Worm (Caenorhabditis elegans): ENCODE results near the gene cal-8.

The cal-8 gene

ce11 chrII:5460911-5461310 lies 20.9 kb downstream of the cal-8 start:
- peak; percentile 30; the same call in 1 of the 2 replicates for TF ChIP-seq hmg-1.1 (GFP tag; IDR thresholded peaks at IDR 0.05)
- peak; percentile 6 for TF ChIP-seq aha-1 (tag)
- peak; percentile 38 for TF ChIP-seq dve-1 (tag; optimal IDR thresholded peaks at IDR 0.05; ENCODE audit: insufficient read depth)
- TF ChIP-seq duxl-1 (tag; optimal IDR thresholded peaks at IDR 0.05; ENCODE audit: poor library complexity), result no peak
- TF ChIP-seq hlh-30 (tag; optimal IDR thresholded peaks at IDR 0.05; ENCODE audit: insufficient read depth), result peak; percentile 14
- TF ChIP-seq hlh-11 (tag; optimal IDR thresholded peaks at IDR 0.05), result peak; percentile 64
- TF ChIP-seq unc-62 (GFP tag; optimal IDR thresholded peaks at IDR 0.05 in 1 of 2), result peak in 1 of 2 experiments; percentile 75
- no peak for TF ChIP-seq unc-62 (tag; optimal IDR thresholded peaks at IDR 0.05)
- no peak for TF ChIP-seq dpl-1 (GFP tag; optimal IDR thresholded peaks at IDR 0.05)
- peak; percentile 29 for TF ChIP-seq mep-1 (tag; optimal IDR thresholded peaks at IDR 0.05)
- TF ChIP-seq daf-12 (tag; optimal IDR thresholded peaks at IDR 0.05), result no peak
- no peak for TF ChIP-seq ceh-28 (tag; optimal IDR thresholded peaks at IDR 0.05)
- no peak for TF ChIP-seq sdz-12 (GFP tag; optimal IDR thresholded peaks at IDR 0.05)
- no peak for TF ChIP-seq ceh-82 (tag; optimal IDR thresholded peaks at IDR 0.05)
- TF ChIP-seq daf-16 (GFP tag; optimal IDR thresholded peaks at IDR 0.05), result no peak
- TF ChIP-seq daf-16 (tag; optimal IDR thresholded peaks at IDR 0.05), result peak; percentile 58
- no peak for TF ChIP-seq pha-4 (GFP tag; IDR thresholded peaks at IDR 0.05)
- TF ChIP-seq pha-4 (tag; optimal IDR thresholded peaks at IDR 0.05), result peak; percentile 20
- TF ChIP-seq mes-2 (tag; optimal IDR thresholded peaks at IDR 0.05; ENCODE audit: poor library complexity, severe bottlenecking), result peak; percentile 45
- TF ChIP-seq zip-2 (tag; optimal IDR thresholded peaks at IDR 0.05), result no peak
- no peak for TF ChIP-seq zip-11 (GFP tag; IDR thresholded peaks at IDR 0.05)
- TF ChIP-seq lir-3 (tag; optimal IDR thresholded peaks at IDR 0.05), result no peak
- no peak for TF ChIP-seq unc-39 (tag; optimal IDR thresholded peaks at IDR 0.05)
- TF ChIP-seq nhr-28 (tag; optimal IDR thresholded peaks at IDR 0.05), result peak; percentile 33
- no peak for TF ChIP-seq php-3 (GFP tag; IDR thresholded peaks at IDR 0.05)

ce11 chrII:5459534-5459933 lies 22.3 kb downstream of the cal-8 start:
- TF ChIP-seq hlh-11 (tag; optimal IDR thresholded peaks at IDR 0.05) (peak; percentile 33), T26A8.4 (GFP tag; IDR thresholded peaks at IDR 0.05) (no peak), nhr-28 (tag; optimal IDR thresholded peaks at IDR 0.05) (peak; percentile 55), unc-39 (tag; optimal IDR thresholded peaks at IDR 0.05) (no peak), nhr-77 (tag; optimal IDR thresholded peaks at IDR 0.05) (no peak)

ce11 chrII:5458683-5459410 lies 23.0 kb downstream of the cal-8 start:
- no peak for TF ChIP-seq duxl-1 (tag; optimal IDR thresholded peaks at IDR 0.05; ENCODE audit: poor library complexity)
- no peak for TF ChIP-seq Y105C5A.15 (GFP tag; IDR thresholded peaks at IDR 0.05)
- no peak for TF ChIP-seq ces-1 (GFP tag; optimal IDR thresholded peaks at IDR 0.05)
- no peak for TF ChIP-seq snpc-4 (tag; optimal IDR thresholded peaks at IDR 0.05)
- TF ChIP-seq nhr-28 (tag; optimal IDR thresholded peaks at IDR 0.05), result peak; percentile 27
- no peak for TF ChIP-seq daf-19 (GFP tag; conservative IDR thresholded peaks at IDR 0.05)
- peak; percentile 25 for TF ChIP-seq mxl-3 (GFP tag; optimal IDR thresholded peaks at IDR 0.05)
- TF ChIP-seq daf-8 (GFP tag; IDR thresholded peaks at IDR 0.05), result no peak
- no peak for TF ChIP-seq zfp-3 (GFP tag; conservative IDR thresholded peaks at IDR 0.05)
- no peak for TF ChIP-seq Y48G9A.11 (GFP tag; IDR thresholded peaks at IDR 0.05)

- TF ChIP-seq nhr-28 (tag; optimal IDR thresholded peaks at IDR 0.05), result no peak
- TF ChIP-seq dmd-6 (GFP tag; IDR thresholded peaks at IDR 0.05), result no peak
- no peak for TF ChIP-seq T20F7.1 (GFP tag; optimal IDR thresholded peaks at IDR 0.05)
- no peak for TF ChIP-seq ces-1 (GFP tag; optimal IDR thresholded peaks at IDR 0.05)
- no peak for TF ChIP-seq vab-7 (GFP tag; IDR thresholded peaks at IDR 0.05)
- TF ChIP-seq unc-130 (GFP tag; optimal IDR thresholded peaks at IDR 0.05), result peak; percentile 18
- no peak for TF ChIP-seq ceh-20 (GFP tag; IDR thresholded peaks at IDR 0.05)
- TF ChIP-seq hlh-30 (tag; optimal IDR thresholded peaks at IDR 0.05; ENCODE audit: insufficient read depth), result no peak
- TF ChIP-seq F37D6.2 (tag; optimal IDR thresholded peaks at IDR 0.05), result no peak
- TF ChIP-seq unc-62 (GFP tag; optimal IDR thresholded peaks at IDR 0.05 in 1 of 2), result peak in 1 of 2 experiments; percentile 91
- no peak for TF ChIP-seq unc-62 (tag; optimal IDR thresholded peaks at IDR 0.05)
- TF ChIP-seq aly-2 (tag; optimal IDR thresholded peaks at IDR 0.05), result no peak
- TF ChIP-seq lin-38 (GFP tag; IDR thresholded peaks at IDR 0.05), result no peak; the same call in 1 of the 2 replicates
- no peak for TF ChIP-seq aha-1 (tag)
Observed at ce11 chrII:5455650-5456355, 26.0 kb downstream of the cal-8 start, which contains the start of gene daz-1. TSS of gene daz-1 (plus strand) at chrII:5456305.

Data from whole organism, L4 larva.